Worm (Caenorhabditis elegans) whole organism, late embryonic: Measurements from ENCODE around the gene Y57G11C.1144.

Experiments
- K09A11.1 ChIP-seq: sonication (generic microtip); optimal IDR thresholded peaks from 2 replicates; lab custom pipeline; 2017; ENCODE audit warnings: antibody characterized with exemption, mild to moderate bottlenecking, missing genetic modification characterization, missing compliant biosample characterization; ENCODE audit not compliant: insufficient read depth
- T23F11.4 ChIP-seq: fragments of 200-800 bp; sonication (Bioruptor generic); optimal IDR thresholded peaks from 2 replicates; lab custom pipeline; 2018; ENCODE audit warnings: mild to moderate bottlenecking, missing genetic modification characterization, missing compliant biosample characterization
- ahr-1 ChIP-seq: sonication (generic microtip); optimal IDR thresholded peaks from 2 replicates; lab custom pipeline; 2016; ENCODE audit warnings: missing genetic modification characterization, missing compliant biosample characterization
- ama-1 ChIP-seq: fragments of 150-350 bp; optimal IDR thresholded peaks from 2 replicates; lab custom pipeline; 2014
- ceh-18 ChIP-seq: sonication (generic microtip); optimal IDR thresholded peaks from 2 replicates; lab custom pipeline; 2016; ENCODE audit warnings: missing genetic modification characterization, missing compliant biosample characterization
- ceh-19 ChIP-seq: fragments of 200-800 bp; sonication (Bioruptor generic); optimal IDR thresholded peaks from 2 replicates; lab custom pipeline; 2018; ENCODE audit warnings: mild to moderate bottlenecking, missing genetic modification characterization, missing compliant biosample characterization
- che-1 ChIP-seq: sonication (generic microtip); optimal IDR thresholded peaks from 2 replicates; lab custom pipeline; 2016; ENCODE audit warnings: mild to moderate bottlenecking, missing genetic modification characterization, missing compliant biosample characterization
- hlh-15 ChIP-seq: sonication (generic microtip); optimal IDR thresholded peaks from 2 replicates; lab custom pipeline; 2016; ENCODE audit warnings: missing genetic modification characterization, missing compliant biosample characterization
- odd-2 ChIP-seq: sonication (generic microtip); optimal IDR thresholded peaks from 2 replicates; lab custom pipeline; 2017; ENCODE audit warnings: antibody characterized with exemption, mild to moderate bottlenecking, missing genetic modification characterization, missing compliant biosample characterization
- pag-3 ChIP-seq: sonication (generic microtip); optimal IDR thresholded peaks from 2 replicates; lab custom pipeline; 2016; ENCODE audit warnings: missing compliant biosample characterization, missing genetic modification characterization, borderline replicate concordance
- pros-1 ChIP-seq: fragments of 150-350 bp; optimal IDR thresholded peaks from 2 replicates; lab custom pipeline; 2014; ENCODE audit warnings: missing biosample characterization, missing genetic modification reagents, missing genetic modification characterization
- rnt-1 ChIP-seq: sonication (generic microtip); optimal IDR thresholded peaks from 2 replicates; lab custom pipeline; 2016; ENCODE audit warnings: missing genetic modification characterization, missing compliant biosample characterization
- sdc-2 ChIP-seq: sonication (generic microtip); optimal IDR thresholded peaks from 2 replicates; lab custom pipeline; 2016; ENCODE audit warnings: missing genotype, missing genetic modification characterization, missing compliant biosample characterization
- unc-3 ChIP-seq, 2 experiments: fragments of 200-800 bp in 1 of 2; sonication (Bioruptor generic) in 1 of 2; sonication (generic microtip) in 1 of 2; conservative IDR thresholded peaks in 1 of 2; optimal IDR thresholded peaks in 1 of 2; 2 replicates each; pipeline versions ENCODE4 v1.3.6 to Lab custom; 2016 to 2022; ENCODE audit warnings: missing compliant biosample characterization in 2 of 2, missing genetic modification characterization in 2 of 2, missing genetic modification reagents in 1 of 2

DNA sequence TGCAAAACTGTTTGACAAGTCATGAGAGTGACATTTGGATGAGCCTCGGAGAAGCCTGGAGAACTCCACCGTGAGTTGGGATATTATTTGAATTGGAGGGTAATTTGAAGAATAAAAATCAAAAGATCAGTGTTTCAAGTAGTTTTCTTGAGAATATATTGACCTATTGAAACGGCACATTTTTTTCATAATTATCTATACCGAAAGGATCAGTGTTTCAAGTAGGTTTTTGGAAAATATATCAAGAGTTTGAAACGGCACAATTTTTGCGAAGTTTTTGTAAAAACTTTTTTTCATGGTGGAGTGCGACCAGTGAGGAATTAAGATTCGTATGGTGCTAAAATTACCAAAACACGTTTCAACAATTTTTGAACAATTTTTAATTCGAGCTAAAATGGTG lies 45.1 kb upstream of the Y57G11C.1144 start:
- TF ChIP-seq che-1 (tag; lab: Kevin White, UChicago) (no peak), ceh-19 (GFP tag; lab: Kevin White, UChicago) (no peak), odd-2 (tag; lab: Kevin White, UChicago) (no peak), ama-1 (no peak), ahr-1 (tag; lab: Kevin White, UChicago) (no peak), K09A11.1 (tag; lab: Kevin White, UChicago) (no peak), T23F11.4 (GFP tag; lab: Kevin White, UChicago) (no peak), unc-3 (GFP tag; conservative IDR thresholded peaks at IDR 0.05; lab: Robert Waterston, UW) (no peak), unc-3 (tag; optimal IDR thresholded peaks at IDR 0.05; lab: Kevin White, UChicago) (no peak), sdc-2 (no peak), ceh-18 (no peak), rnt-1 (tag; lab: Kevin White, UChicago) (no peak), pag-3 (no peak), hlh-15 (tag; lab: Kevin White, UChicago) (no peak), pros-1 (tag; lab: Kevin White, UChicago) (no peak)
